Worm (Caenorhabditis elegans) whole organism, L1 larva: Measurements from ENCODE around the gene nlp-46.

ENCODE experiments used
- egl-27 ChIP-seq, 2 experiments: fragments of 150-350 bp in 1 of 2; sonication (generic microtip); optimal IDR thresholded peaks; 3 replicates each; lab custom pipeline; 2017 to 2018; ENCODE audit warnings: missing biosample characterization in 2 of 2, missing genetic modification characterization in 2 of 2, missing genetic modification reagents in 2 of 2
- hlh-4 ChIP-seq: sonication (generic microtip); optimal IDR thresholded peaks from 2 replicates; lab custom pipeline; 2016; ENCODE audit warnings: mild to moderate bottlenecking, missing genetic modification characterization, missing compliant biosample characterization
- mep-1 ChIP-seq: fragments of 150-350 bp; optimal IDR thresholded peaks from 2 replicates; lab custom pipeline; 2014; ENCODE audit warnings: missing biosample characterization, missing genetic modification characterization
- nhr-28 ChIP-seq: fragments of 150-350 bp; optimal IDR thresholded peaks from 2 replicates; lab custom pipeline; 2014; ENCODE audit warnings: missing biosample characterization, missing genetic modification characterization
- pag-3 ChIP-seq: sonication (generic microtip); optimal IDR thresholded peaks from 2 replicates; lab custom pipeline; 2017; ENCODE audit warnings: missing genetic modification characterization, mild to moderate bottlenecking, missing compliant biosample characterization, antibody characterized with exemption, borderline replicate concordance; ENCODE audit not compliant: insufficient read depth

DNA sequence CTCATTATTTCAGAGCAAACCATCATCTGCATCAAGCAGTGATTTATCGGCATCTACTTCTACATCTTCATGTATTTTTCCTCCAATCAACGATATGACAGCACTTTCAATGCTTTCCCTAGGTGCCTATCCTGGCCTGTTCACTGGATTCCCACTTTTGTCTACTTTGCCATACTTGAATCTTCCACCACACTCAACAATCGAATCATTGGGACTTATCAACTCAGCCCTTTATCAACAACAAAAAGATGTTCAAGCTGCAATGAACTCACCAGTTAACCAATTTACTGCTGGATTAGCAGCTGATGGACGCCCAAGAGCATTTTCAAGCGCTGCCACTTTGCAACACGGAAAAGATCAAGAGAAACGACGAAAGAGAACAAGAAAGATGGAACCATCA is 35.1 kb upstream of the nlp-46 start:
- TF ChIP-seq mep-1 (tag; lab: Kevin White, UChicago) (no peak), egl-27 (tag; optimal IDR thresholded peaks at IDR 0.05; lab: Kevin White, UChicago) (no peak), nhr-28 (no peak), hlh-4 (tag; lab: Kevin White, UChicago) (no peak), pag-3 (no peak)
